Fruit fly (Drosophila melanogaster): ENCODE results near the gene CycD.
A peak's percentile ranks its signal among the peaks of the same experiment; 100 is the strongest.

Gene CycD

DNA sequence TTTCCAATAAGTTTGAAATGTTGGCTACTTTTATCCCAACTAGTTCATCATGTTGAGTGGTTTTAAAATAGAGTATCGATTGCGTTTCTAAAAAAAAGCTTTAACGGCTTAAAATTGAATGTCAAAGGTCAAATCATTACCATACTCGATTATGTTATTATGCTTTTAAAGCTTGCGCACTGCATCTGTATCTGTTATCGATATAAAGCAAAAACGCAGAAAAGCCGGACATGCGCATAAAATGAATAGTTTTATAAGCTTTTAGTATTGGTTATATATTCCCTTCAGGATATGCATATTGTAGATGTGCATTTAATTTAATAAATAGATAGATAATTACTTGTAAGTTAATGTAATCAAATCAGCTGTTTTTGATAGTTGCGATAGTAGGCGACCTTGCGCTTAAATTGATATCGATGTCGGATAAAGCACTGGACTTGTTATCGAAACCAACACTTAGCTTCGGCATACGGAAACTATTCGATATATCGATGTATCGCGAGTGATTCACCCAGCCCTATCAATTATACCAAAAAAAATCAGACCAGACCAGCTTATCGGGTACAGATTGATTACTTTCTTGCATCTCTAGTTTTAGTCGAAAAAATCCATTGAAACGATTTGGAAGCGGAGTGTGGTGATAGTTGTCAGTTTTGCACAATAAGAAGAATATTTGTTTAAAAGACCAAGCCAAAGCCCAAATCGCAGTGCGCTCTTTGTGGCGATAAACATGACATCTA lies 17.7 kb downstream of the CycD start, which contains the start of gene shi (continued):
- TF ChIP-seq CG9817 (tag; optimal IDR thresholded peaks at IDR 0.05) (no peak), fd102C (GFP tag; optimal IDR thresholded peaks at IDR 0.05) (no peak), eyg (GFP tag; optimal IDR thresholded peaks at IDR 0.05) (no peak), CG2116 (GFP tag; optimal IDR thresholded peaks at IDR 0.05) (peak; percentile 89), tna (GFP tag; IDR thresholded peaks at IDR 0.05; ENCODE audit: partially characterized antibody) (peak; percentile 98), nmo (GFP tag; optimal IDR thresholded peaks at IDR 0.05) (peak; percentile 62), CG12391 (tag; optimal IDR thresholded peaks at IDR 0.05) (peak; percentile 50), Mad (GFP tag; optimal IDR thresholded peaks at IDR 0.05) (no peak), stwl (tag; optimal IDR thresholded peaks at IDR 0.05) (peak; percentile 89), CG8388 (GFP tag; optimal IDR thresholded peaks at IDR 0.05) (no peak), CG18619 (GFP tag; optimal IDR thresholded peaks at IDR 0.05) (no peak), Jarid2 (GFP tag; optimal IDR thresholded peaks at IDR 0.05) (peak; percentile 81)

DNA sequence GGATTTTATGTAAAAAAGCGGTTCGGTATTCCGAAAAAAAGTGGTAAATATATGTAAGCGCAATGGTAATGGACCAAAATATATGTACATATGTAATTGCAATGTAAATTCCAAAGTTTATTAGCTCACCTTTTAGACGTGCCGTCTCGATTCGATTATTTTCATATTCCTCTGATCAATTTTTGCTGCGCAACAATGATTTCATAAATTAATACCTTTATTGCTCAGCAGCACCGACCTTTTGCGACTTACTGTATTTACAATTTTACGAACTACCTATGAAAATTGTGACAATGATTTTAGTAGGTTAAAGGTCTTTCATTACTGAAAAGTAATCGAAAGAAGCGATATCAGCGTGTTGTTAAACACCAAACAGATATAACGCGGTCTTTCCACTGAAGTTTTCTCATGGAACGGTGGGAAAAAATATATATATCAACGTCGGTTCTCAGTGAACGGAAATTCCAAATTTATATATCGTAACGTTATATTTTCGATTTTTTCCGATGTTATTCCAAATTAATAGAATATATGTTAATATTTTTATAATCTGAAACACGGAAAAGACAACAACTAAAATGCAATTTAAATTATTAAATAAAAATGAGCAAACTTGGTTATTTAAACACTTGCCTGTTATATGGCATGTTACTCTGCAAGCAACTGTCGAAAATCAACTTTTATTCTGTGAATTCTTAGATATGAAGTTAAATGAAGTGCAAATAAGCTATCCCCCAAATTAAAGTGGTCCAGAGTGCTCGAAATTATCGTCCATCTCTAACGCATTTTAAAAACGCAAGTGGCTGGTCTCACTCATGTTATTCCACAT lies 19.5 kb downstream of the CycD start, which contains the start of the genes MSBP and CG15916:
Gene MSBP (minus strand): TSS at position 330 of the 829 bp plus-strand sequence.
Gene CG15916 (plus strand): TSS at position 810 of the 829 bp plus-strand sequence.
- TF ChIP-seq CG3281 (GFP tag; optimal IDR thresholded peaks at IDR 0.05) = no peak
- TF ChIP-seq Oli (tag; optimal IDR thresholded peaks at IDR 0.05) = peak; percentile 34
- no peak; the same call in 1 of the 2 replicates for TF ChIP-seq Bgb (GFP tag; IDR thresholded peaks at IDR 0.05; ENCODE audit: partially characterized antibody)
- no peak for TF ChIP-seq Sry-β (GFP tag; optimal IDR thresholded peaks at IDR 0.05)
- TF ChIP-seq Meics (GFP tag; optimal IDR thresholded peaks at IDR 0.05) = peak; percentile 45
- no peak; the same call in 2 of the 3 replicates for TF ChIP-seq dysf (GFP tag; IDR thresholded peaks at IDR 0.05)
- peak; percentile 50 for TF ChIP-seq CG13775 (GFP tag; optimal IDR thresholded peaks at IDR 0.05)
- peak; percentile 13 for TF ChIP-seq Elba2 (GFP tag; optimal IDR thresholded peaks at IDR 0.05)
- no peak for TF ChIP-seq h (optimal IDR thresholded peaks at IDR 0.05)
- TF ChIP-seq lilli (GFP tag; optimal IDR thresholded peaks at IDR 0.05) = peak; percentile 7
- peak; percentile 20 for TF ChIP-seq pzg (GFP tag; optimal IDR thresholded peaks at IDR 0.05)
- TF ChIP-seq btn (GFP tag; optimal IDR thresholded peaks at IDR 0.05) = no peak
- no peak for TF ChIP-seq CG42726 (GFP tag; IDR thresholded peaks at IDR 0.05; ENCODE audit: partially characterized antibody)
- no peak for TF ChIP-seq Dad (GFP tag; optimal IDR thresholded peaks at IDR 0.05)
- no peak for TF ChIP-seq Hand (GFP tag; optimal IDR thresholded peaks at IDR 0.05)
- no peak for TF ChIP-seq eve (GFP tag; optimal IDR thresholded peaks at IDR 0.05)
- no peak for TF ChIP-seq ato (GFP tag; IDR thresholded peaks at IDR 0.05; ENCODE audit: partially characterized antibody)
- peak; percentile 46 for TF ChIP-seq CG12659 (GFP tag; optimal IDR thresholded peaks at IDR 0.05)
- 0 out of 3 replicates have a peak, but pooled peaks have one; percentile 21 for TF ChIP-seq knrl (GFP tag; IDR thresholded peaks at IDR 0.05; ENCODE audit: partially characterized antibody)
- 0 out of 3 replicates have a peak, but pooled peaks have one; percentile 27 for TF ChIP-seq Mrtf (GFP tag; IDR thresholded peaks at IDR 0.05)
- peak; percentile 55 for TF ChIP-seq slbo (GFP tag; IDR thresholded peaks at IDR 0.05)
- peak; percentile 32; the same call in 1 of the 2 replicates for TF ChIP-seq CG3847 (GFP tag; IDR thresholded peaks at IDR 0.05)
- TF ChIP-seq grau (tag; optimal IDR thresholded peaks at IDR 0.05) = peak; percentile 44
- no peak for TF ChIP-seq CG6254 (GFP tag; optimal IDR thresholded peaks at IDR 0.05)
- peak; percentile 29 for TF ChIP-seq Lhr (GFP tag; optimal IDR thresholded peaks at IDR 0.05)
- TF ChIP-seq salm (tag; optimal IDR thresholded peaks at IDR 0.05) = no peak
- TF ChIP-seq CG13424 (tag; optimal IDR thresholded peaks at IDR 0.05) = peak; percentile 46
- no peak for TF ChIP-seq al (GFP tag; IDR thresholded peaks at IDR 0.05)
- TF ChIP-seq sqz (GFP tag; optimal IDR thresholded peaks at IDR 0.05) = no peak
- TF ChIP-seq Med (GFP tag) = peak; percentile 53
- no peak for TF ChIP-seq C15 (GFP tag; IDR thresholded peaks at IDR 0.05)
- no peak for TF ChIP-seq HHEX (GFP tag; optimal IDR thresholded peaks at IDR 0.05)
- TF ChIP-seq Drgx (GFP tag; IDR thresholded peaks at IDR 0.05) = no peak
- TF ChIP-seq Usf (GFP tag; optimal IDR thresholded peaks at IDR 0.05) = peak; percentile 54

Measured in whole organism, embryonic.